Fruit fly (Drosophila melanogaster): ENCODE measurements around the gene CG5509.
A peak's percentile ranks its signal among the peaks of the same experiment; 100 is the strongest.

The CG5509 gene

dm6 chr3R:12433764-12434163 lies 18.5 kb upstream of the CG5509 start, which contains the start of the genes Aos1 and Srlp:
TSS of gene Aos1 (minus strand) at chr3R:12433822.
TSS of gene Srlp (plus strand) at chr3R:12434098.
- TF ChIP-seq HLH106 (tag; optimal IDR thresholded peaks at IDR 0.05) (peak; percentile 74), CG32264 (GFP tag; optimal IDR thresholded peaks at IDR 0.05) (no peak), Rel (GFP tag; optimal IDR thresholded peaks at IDR 0.05) (no peak), Rel (tag; optimal IDR thresholded peaks at IDR 0.05) (peak; percentile 70), OdsH (GFP tag; optimal IDR thresholded peaks at IDR 0.05) (peak; percentile 32), rgr (GFP tag; optimal IDR thresholded peaks at IDR 0.05) (peak; percentile 18), psq (GFP tag; optimal IDR thresholded peaks at IDR 0.05) (peak; percentile 46), Myc (optimal IDR thresholded peaks at IDR 0.05) (peak; percentile 95), sv (GFP tag; optimal IDR thresholded peaks at IDR 0.05) (no peak), foxo (GFP tag; optimal IDR thresholded peaks at IDR 0.05) (peak in 1 of 2 experiments; percentile 60), h (GFP tag; optimal IDR thresholded peaks at IDR 0.05) (no peak), sage (GFP tag; optimal IDR thresholded peaks at IDR 0.05) (no peak), CG9705 (GFP tag; optimal IDR thresholded peaks at IDR 0.05) (peak; percentile 56), Sp1 (GFP tag; optimal IDR thresholded peaks at IDR 0.05) (peak; percentile 68)

- TF ChIP-seq Abd-B (GFP tag; optimal IDR thresholded peaks at IDR 0.05), result no peak
- TF ChIP-seq jim (GFP tag; optimal IDR thresholded peaks at IDR 0.05), result no peak
- no peak for TF ChIP-seq sv (GFP tag; optimal IDR thresholded peaks at IDR 0.05)
- no peak for TF ChIP-seq Dif (GFP tag; optimal IDR thresholded peaks at IDR 0.05; ENCODE audit: partially characterized antibody)
Measured at dm6 chr3R:12435948-12436347, 16.3 kb upstream of the CG5509 start, which contains the start of gene Desat2. TSS of gene Desat2 (plus strand) at chr3R:12436248.

dm6 chr3R:12439039-12439400 lies 13.2 kb upstream of the CG5509 start, which contains the start of the genes CG17207 and CG46427:
TSS of gene CG17207 (minus strand) at chr3R:12439139.
TSS of gene CG46427 (minus strand) at chr3R:12439139.
- TF ChIP-seq OdsH (GFP tag; optimal IDR thresholded peaks at IDR 0.05) (no peak), woc (GFP tag; optimal IDR thresholded peaks at IDR 0.05) (no peak), GATAd (GFP tag; optimal IDR thresholded peaks at IDR 0.05) (no peak), rgr (GFP tag; optimal IDR thresholded peaks at IDR 0.05) (no peak), foxo (GFP tag; optimal IDR thresholded peaks at IDR 0.05) (no peak), fru (GFP tag; optimal IDR thresholded peaks at IDR 0.05) (no peak), Dif (GFP tag; optimal IDR thresholded peaks at IDR 0.05; ENCODE audit: partially characterized antibody) (no peak), CG32264 (GFP tag; optimal IDR thresholded peaks at IDR 0.05) (no peak), usp (GFP tag; optimal IDR thresholded peaks at IDR 0.05) (no peak)

- TF ChIP-seq Jra (GFP tag; optimal IDR thresholded peaks at IDR 0.05), result peak; percentile 34
- peak; percentile 32 for TF ChIP-seq woc (GFP tag; optimal IDR thresholded peaks at IDR 0.05)
- TF ChIP-seq dsf (GFP tag; optimal IDR thresholded peaks at IDR 0.05; ENCODE audit: borderline replicate concordance), result peak; percentile 34
- no peak for TF ChIP-seq CG32264 (GFP tag; optimal IDR thresholded peaks at IDR 0.05)
Measured at dm6 chr3R:12439401-12440143, 12.7 kb upstream of the CG5509 start, which contains the start of gene Desat1. TSS of gene Desat1 (plus strand) at chr3R:12439600.

dm6 chr3R:12441008-12441606 lies 11.2 kb upstream of the CG5509 start:
- TF ChIP-seq Myc (optimal IDR thresholded peaks at IDR 0.05), result no peak
- TF ChIP-seq Hr83 (GFP tag; optimal IDR thresholded peaks at IDR 0.05; ENCODE audit: poor library complexity, severe bottlenecking), result peak; percentile 55
- TF ChIP-seq Sp1 (GFP tag; optimal IDR thresholded peaks at IDR 0.05), result peak; percentile 31
- no peak for TF ChIP-seq CG9705 (GFP tag; optimal IDR thresholded peaks at IDR 0.05)
- TF ChIP-seq jim (GFP tag; optimal IDR thresholded peaks at IDR 0.05), result no peak
- no peak for TF ChIP-seq dmrt93B (GFP tag; optimal IDR thresholded peaks at IDR 0.05)
- TF ChIP-seq psq (GFP tag; optimal IDR thresholded peaks at IDR 0.05), result no peak
- TF ChIP-seq foxo (GFP tag; optimal IDR thresholded peaks at IDR 0.05), result peak in 1 of 2 experiments; percentile 16
- TF ChIP-seq Rel (GFP tag; optimal IDR thresholded peaks at IDR 0.05), result no peak
- TF ChIP-seq Rel (tag; optimal IDR thresholded peaks at IDR 0.05), result peak; percentile 95
- TF ChIP-seq rgr (GFP tag; optimal IDR thresholded peaks at IDR 0.05), result peak; percentile 60
- no peak for TF ChIP-seq usp (GFP tag; optimal IDR thresholded peaks at IDR 0.05)
- no peak for TF ChIP-seq Jra (GFP tag; optimal IDR thresholded peaks at IDR 0.05)
- peak; percentile 19 for TF ChIP-seq woc (GFP tag; optimal IDR thresholded peaks at IDR 0.05)
- TF ChIP-seq dl (GFP tag; optimal IDR thresholded peaks at IDR 0.05; ENCODE audit: insufficient read depth in 1 of 2, partially characterized antibody in 2 of 2), result no peak
- TF ChIP-seq fru (GFP tag; optimal IDR thresholded peaks at IDR 0.05), result peak; percentile 20
- TF ChIP-seq pan (optimal IDR thresholded peaks at IDR 0.05), result no peak
- no peak for TF ChIP-seq brk (GFP tag; optimal IDR thresholded peaks at IDR 0.05)
- no peak for TF ChIP-seq sv (GFP tag; optimal IDR thresholded peaks at IDR 0.05)
- peak; percentile 11 for TF ChIP-seq Dif (GFP tag; optimal IDR thresholded peaks at IDR 0.05; ENCODE audit: partially characterized antibody)
- no peak for TF ChIP-seq lola (GFP tag; optimal IDR thresholded peaks at IDR 0.05)
- no peak for TF ChIP-seq dsf (GFP tag; optimal IDR thresholded peaks at IDR 0.05; ENCODE audit: borderline replicate concordance)
- no peak for TF ChIP-seq CrebA (GFP tag; optimal IDR thresholded peaks at IDR 0.05; ENCODE audit: borderline replicate concordance)
- peak; percentile 63 for TF ChIP-seq h (GFP tag; optimal IDR thresholded peaks at IDR 0.05)
- TF ChIP-seq ey (GFP tag; optimal IDR thresholded peaks at IDR 0.05), result no peak
- no peak for TF ChIP-seq br (GFP tag; optimal IDR thresholded peaks at IDR 0.05)
- no peak for TF ChIP-seq Vsx2 (GFP tag; optimal IDR thresholded peaks at IDR 0.05; ENCODE audit: partially characterized antibody)
- peak; percentile 1 for TF ChIP-seq Hnf4 (GFP tag; optimal IDR thresholded peaks at IDR 0.05)
